Fruit fly (Drosophila melanogaster) whole organism, embryonic: ENCODE data around the gene CG2124.
A peak's percentile ranks its signal among the peaks of the same experiment; 100 is the strongest.

ENCODE experiments used
- Antp ChIP-seq: fragments of 200-800 bp; sonication (Bioruptor generic); optimal IDR thresholded peaks from 3 replicates; lab custom pipeline; 2016; ENCODE audit warnings: missing biosample characterization, missing genetic modification characterization
- Blimp-1 ChIP-seq: fragments of 200-800 bp; sonication (Bioruptor generic); optimal IDR thresholded peaks from 3 replicates; lab custom pipeline; 2018; ENCODE audit warnings: missing biosample characterization, missing genetic modification characterization, mild to moderate bottlenecking, moderate library complexity, missing genetic modification reagents
- CG10267 ChIP-seq: fragments of 200-800 bp; sonication (Bioruptor generic); optimal IDR thresholded peaks from 2 replicates; lab custom pipeline; 2018; ENCODE audit warnings: missing biosample characterization, mild to moderate bottlenecking, missing genetic modification characterization, moderate library complexity
- CG10462 ChIP-seq: fragments of 200-800 bp; sonication (Bioruptor generic); optimal IDR thresholded peaks from 2 replicates; lab custom pipeline; 2016; ENCODE audit warnings: missing biosample characterization, missing genetic modification characterization
- CG12155 ChIP-seq: fragments of 200-800 bp; sonication (Bioruptor generic); optimal IDR thresholded peaks from 3 replicates; lab custom pipeline; 2016; ENCODE audit warnings: missing biosample characterization, missing genetic modification characterization
- CG14014 ChIP-seq: fragments of 200-800 bp; sonication (Bioruptor generic); IDR thresholded peaks from 2 replicates; pipeline ENCODE4 v1.3.6; 2022; ENCODE audit warnings: missing biosample characterization, missing genetic modification characterization
- CG14965 ChIP-seq: fragments of 200-800 bp; sonication (Bioruptor generic); optimal IDR thresholded peaks from 2 replicates; lab custom pipeline; 2016; ENCODE audit warnings: missing biosample characterization, missing genetic modification characterization, borderline replicate concordance
- CG16815 ChIP-seq: fragments of 200-800 bp; sonication (Bioruptor generic); optimal IDR thresholded peaks from 3 replicates; lab custom pipeline; 2017; ENCODE audit warnings: missing biosample characterization, mild to moderate bottlenecking, missing genetic modification characterization
- CG18262 ChIP-seq: fragments of 200-800 bp; optimal IDR thresholded peaks from 3 replicates; lab custom pipeline; 2019; ENCODE audit warnings: missing biosample characterization, mild to moderate bottlenecking, missing genetic modification characterization, moderate library complexity
- CG2120 ChIP-seq: fragments of 200-800 bp; sonication (Bioruptor generic); optimal IDR thresholded peaks from 3 replicates; lab custom pipeline; 2016; ENCODE audit warnings: missing biosample characterization, missing genetic modification characterization
- CG31365 ChIP-seq: fragments of 200-800 bp; sonication (Bioruptor generic); optimal IDR thresholded peaks from 2 replicates; lab custom pipeline; 2018; ENCODE audit warnings: missing biosample characterization, mild to moderate bottlenecking, missing genetic modification characterization
- CG3407 ChIP-seq: fragments of 200-800 bp; sonication (Bioruptor generic); optimal IDR thresholded peaks from 2 replicates; lab custom pipeline; 2018; ENCODE audit warnings: missing biosample characterization, mild to moderate bottlenecking, missing genetic modification characterization
- CG34376 ChIP-seq: fragments of 200-800 bp; sonication (Bioruptor generic); optimal IDR thresholded peaks from 2 replicates; lab custom pipeline; 2018; ENCODE audit warnings: missing biosample characterization, mild to moderate bottlenecking, missing genetic modification characterization
- CG3847 ChIP-seq: fragments of 200-800 bp; sonication (Bioruptor generic); IDR thresholded peaks from 2 replicates; pipeline ENCODE4 v1.3.6; 2022; ENCODE audit warnings: missing biosample characterization, missing genetic modification characterization
- CG4707 ChIP-seq: fragments of 200-800 bp; sonication (Bioruptor generic); optimal IDR thresholded peaks from 2 replicates; lab custom pipeline; 2018; ENCODE audit warnings: missing biosample characterization, mild to moderate bottlenecking, missing genetic modification characterization, moderate library complexity
- CG6272 ChIP-seq: fragments of 200-800 bp; sonication (Bioruptor generic); IDR thresholded peaks from 2 replicates; pipeline ENCODE4 v1.3.6; 2022; ENCODE audit warnings: missing biosample characterization, missing genetic modification characterization
- CG6791 ChIP-seq: fragments of 200-800 bp; sonication (Bioruptor generic); IDR thresholded peaks from 3 replicates; pipeline ENCODE4 v1.3.6; 2022; ENCODE audit warnings: missing biosample characterization, missing genetic modification characterization; ENCODE audit not compliant: partially characterized antibody
- CG7786 ChIP-seq: fragments of 200-800 bp; sonication (Bioruptor generic); optimal IDR thresholded peaks from 2 replicates; lab custom pipeline; 2016; ENCODE audit warnings: missing biosample characterization, missing genetic modification characterization
- CG7928 ChIP-seq: fragments of 200-800 bp; sonication (Bioruptor generic); optimal IDR thresholded peaks from 2 replicates; lab custom pipeline; 2017; ENCODE audit warnings: missing biosample characterization, mild to moderate bottlenecking, missing genetic modification characterization
- CG8281 ChIP-seq: fragments of 200-800 bp; sonication (Bioruptor generic); optimal IDR thresholded peaks from 2 replicates; lab custom pipeline; 2018; ENCODE audit warnings: missing biosample characterization, mild to moderate bottlenecking, missing genetic modification characterization, moderate library complexity
- CG9932 ChIP-seq: fragments of 200-800 bp; sonication (Bioruptor generic); IDR thresholded peaks from 2 replicates; pipeline ENCODE4 v1.3.6; 2022; ENCODE audit warnings: missing biosample characterization, missing genetic modification characterization
- E2f1 ChIP-seq: fragments of 200-800 bp; sonication (Bioruptor generic); IDR thresholded peaks from 2 replicates; pipeline ENCODE4 v1.3.6; 2022; ENCODE audit warnings: missing biosample characterization, missing genetic modification characterization
- Gug ChIP-seq: fragments of 200-800 bp; sonication (Bioruptor generic); IDR thresholded peaks from 4 replicates; pipeline ENCODE4 v1.3.6; 2022; ENCODE audit warnings: missing biosample characterization, missing genetic modification characterization
- Hmx ChIP-seq: fragments of 200-800 bp; sonication (Bioruptor generic); optimal IDR thresholded peaks from 2 replicates; lab custom pipeline; 2016; ENCODE audit warnings: missing biosample characterization, missing genetic modification characterization
- Jarid2 ChIP-seq: fragments of 200-800 bp; sonication (Bioruptor generic); optimal IDR thresholded peaks from 3 replicates; lab custom pipeline; 2017; ENCODE audit warnings: mild to moderate bottlenecking, missing biosample characterization, missing genetic modification reagents, missing genetic modification characterization
- Mrtf ChIP-seq: fragments of 200-800 bp; sonication (Bioruptor generic); IDR thresholded peaks from 3 replicates; pipeline ENCODE4 v1.3.6; 2022; ENCODE audit warnings: missing biosample characterization, missing genetic modification characterization
- NfI ChIP-seq: fragments of 200-800 bp; sonication (Bioruptor generic); optimal IDR thresholded peaks from 3 replicates; lab custom pipeline; 2018; ENCODE audit warnings: missing biosample characterization, mild to moderate bottlenecking, missing genetic modification characterization, moderate library complexity
- Oaz ChIP-seq: fragments of 200-800 bp; sonication (Bioruptor generic); IDR thresholded peaks from 2 replicates; pipeline ENCODE4 v1.3.6; 2022; ENCODE audit warnings: missing biosample characterization, missing genetic modification characterization
- Ravus ChIP-seq: fragments of 200-800 bp; sonication (Bioruptor generic); IDR thresholded peaks from 2 replicates; pipeline ENCODE4 v1.3.6; 2022; ENCODE audit warnings: missing biosample characterization, missing genetic modification characterization
- Rx ChIP-seq: fragments of 200-800 bp; sonication (Bioruptor generic); IDR thresholded peaks from 2 replicates; pipeline ENCODE4 v1.3.6; 2022; ENCODE audit warnings: missing biosample characterization, missing genetic modification characterization
- Side ChIP-seq: fragments of 200-800 bp; sonication (Bioruptor generic); optimal IDR thresholded peaks from 2 replicates; lab custom pipeline; 2016; ENCODE audit warnings: missing biosample characterization, missing genetic modification characterization
- Sox100B ChIP-seq: fragments of 200-800 bp; sonication (Bioruptor generic); optimal IDR thresholded peaks from 3 replicates; lab custom pipeline; 2018; ENCODE audit warnings: missing biosample characterization, mild to moderate bottlenecking, missing genetic modification characterization
- Ssrp ChIP-seq: fragments of 200-800 bp; sonication (Bioruptor generic); optimal IDR thresholded peaks from 2 replicates; lab custom pipeline; 2018; ENCODE audit warnings: missing biosample characterization, mild to moderate bottlenecking, missing genetic modification characterization, moderate library complexity
- Usf ChIP-seq: fragments of 200-800 bp; sonication (Bioruptor generic); optimal IDR thresholded peaks from 2 replicates; lab custom pipeline; 2017; ENCODE audit warnings: missing genotype, missing biosample characterization, missing genetic modification characterization
- Xbp1 ChIP-seq: fragments of 200-800 bp; sonication (Bioruptor generic); optimal IDR thresholded peaks from 3 replicates; lab custom pipeline; 2016; ENCODE audit warnings: missing biosample characterization, mild to moderate bottlenecking, missing genetic modification characterization
- aop ChIP-seq: fragments of 200-800 bp; sonication (Bioruptor generic); IDR thresholded peaks from 2 replicates; pipeline ENCODE4 v1.3.6; 2022; ENCODE audit warnings: missing biosample characterization, missing genetic modification characterization
- cad ChIP-seq: fragments of >200 bp; optimal IDR thresholded peaks from 2 replicates; lab custom pipeline; 2017; ENCODE audit warnings: missing biosample characterization, missing genetic modification characterization
- ci ChIP-seq: fragments of 200-800 bp; sonication (Bioruptor generic); IDR thresholded peaks from 3 replicates; pipeline ENCODE4 v1.3.6; 2022; ENCODE audit warnings: missing biosample characterization, missing genetic modification characterization
- cwo ChIP-seq: fragments of 200-800 bp; sonication (Bioruptor generic); optimal IDR thresholded peaks from 3 replicates; lab custom pipeline; 2017; ENCODE audit warnings: missing biosample characterization, missing genetic modification characterization, mild to moderate bottlenecking, moderate library complexity, missing genetic modification reagents
- eyg ChIP-seq: fragments of 200-800 bp; sonication (Bioruptor generic); optimal IDR thresholded peaks from 3 replicates; lab custom pipeline; 2016; ENCODE audit warnings: missing biosample characterization, missing genetic modification characterization
- grau ChIP-seq: fragments of 200-800 bp; optimal IDR thresholded peaks from 3 replicates; lab custom pipeline; 2019; ENCODE audit warnings: missing biosample characterization, mild to moderate bottlenecking, missing genetic modification characterization, moderate library complexity
- jing ChIP-seq: fragments of 200-800 bp; sonication (Bioruptor generic); optimal IDR thresholded peaks from 2 replicates; lab custom pipeline; 2018; ENCODE audit warnings: missing biosample characterization, mild to moderate bottlenecking, missing genetic modification characterization
- knrl ChIP-seq: fragments of 200-800 bp; sonication (Bioruptor generic); IDR thresholded peaks from 3 replicates; pipeline ENCODE4 v1.3.6; 2022; ENCODE audit warnings: missing biosample characterization, missing genetic modification characterization; ENCODE audit not compliant: partially characterized antibody
- pb ChIP-seq: fragments of 200-800 bp; sonication (Bioruptor generic); optimal IDR thresholded peaks from 3 replicates; lab custom pipeline; 2016; ENCODE audit warnings: missing biosample characterization, missing genetic modification characterization
- peb ChIP-seq: fragments of 200-800 bp; sonication (Bioruptor generic); IDR thresholded peaks from 2 replicates; pipeline ENCODE4 v1.3.6; 2022; ENCODE audit warnings: missing biosample characterization, missing genetic modification characterization
- pum ChIP-seq: fragments of 200-800 bp; sonication (Bioruptor generic); optimal IDR thresholded peaks from 2 replicates; lab custom pipeline; 2016; ENCODE audit warnings: missing biosample characterization, missing genetic modification characterization
- sc ChIP-seq, 3 experiments: fragments of >200 bp in 2 of 3; fragments of 200-800 bp in 1 of 3; sonication (Bioruptor generic) in 1 of 3; optimal IDR thresholded peaks; 2 replicates in 2 of 3; 3 replicates in 1 of 3; lab custom pipeline; 2017; ENCODE audit warnings: mild to moderate bottlenecking in 1 of 3, missing biosample characterization in 1 of 3, missing genetic modification characterization in 1 of 3, missing genetic modification reagents in 1 of 3
- sd ChIP-seq: fragments of 200-800 bp; sonication (Bioruptor generic); optimal IDR thresholded peaks from 3 replicates; lab custom pipeline; 2018; ENCODE audit warnings: missing biosample characterization, mild to moderate bottlenecking, missing genetic modification characterization, moderate library complexity
- seq ChIP-seq: fragments of 200-800 bp; sonication (Bioruptor generic); IDR thresholded peaks from 2 replicates; pipeline ENCODE4 v1.3.6; 2022; ENCODE audit warnings: missing biosample characterization, missing genetic modification characterization
- sima ChIP-seq: fragments of 200-800 bp; sonication (Bioruptor generic); optimal IDR thresholded peaks from 2 replicates; lab custom pipeline; 2016; ENCODE audit warnings: missing biosample characterization, missing genetic modification characterization
- sr ChIP-seq: fragments of 200-800 bp; sonication (Bioruptor generic); IDR thresholded peaks from 3 replicates; pipeline ENCODE4 v1.3.6; 2022; ENCODE audit warnings: missing biosample characterization, missing genetic modification characterization
- sug ChIP-seq: fragments of 200-800 bp; optimal IDR thresholded peaks from 2 replicates; lab custom pipeline; 2019; ENCODE audit warnings: missing biosample characterization, mild to moderate bottlenecking, missing genetic modification characterization, moderate library complexity

CG2124 gene

DNA sequence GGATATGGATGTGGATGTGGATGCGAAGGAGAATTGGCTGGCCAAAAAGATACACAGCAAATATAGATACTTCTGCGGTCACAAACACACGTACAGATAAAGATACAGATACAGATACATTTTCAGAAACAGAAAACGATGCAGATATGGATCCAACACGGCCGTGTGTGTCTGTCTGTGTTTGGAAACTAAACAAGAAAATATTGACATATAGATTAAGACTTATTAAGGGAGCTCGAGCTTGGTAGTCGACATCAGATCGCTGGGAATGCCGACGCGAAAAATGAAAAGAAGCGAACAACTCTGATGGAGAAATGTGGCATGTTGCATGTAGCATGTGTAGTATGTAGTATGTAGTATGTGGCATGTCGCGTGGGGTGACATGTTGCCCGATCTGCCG, 13.9 kb upstream of the CG2124 start (continued):
- TF ChIP-seq sd (tag; lab: Kevin White, UChicago), result no peak
- TF ChIP-seq CG2120 (GFP tag; lab: Kevin White, UChicago), result no peak
- no peak for TF ChIP-seq Xbp1 (GFP tag; lab: Kevin White, UChicago)
- no peak for TF ChIP-seq Ssrp (tag; lab: Kevin White, UChicago)
- no peak for TF ChIP-seq Jarid2 (GFP tag; lab: Kevin White, UChicago)
- TF ChIP-seq sima (GFP tag; lab: Kevin White, UChicago), result no peak
- TF ChIP-seq CG3407, result peak; percentile 62
- no peak for TF ChIP-seq CG16815 (GFP tag; lab: Kevin White, UChicago)
- no peak for TF ChIP-seq Gug
- TF ChIP-seq Sox100B (GFP tag; lab: Kevin White, UChicago), result peak; percentile 25
- TF ChIP-seq Blimp-1 (GFP tag; lab: Kevin White, UChicago), result peak; percentile 32
- no peak for TF ChIP-seq cwo (GFP tag; lab: Kevin White, UChicago)
- TF ChIP-seq CG10267 (tag; lab: Kevin White, UChicago), result no peak
- TF ChIP-seq CG8281 (tag; lab: Kevin White, UChicago), result no peak
- TF ChIP-seq eyg, result no peak
- no peak for TF ChIP-seq pum
- TF ChIP-seq CG7928 (GFP tag; lab: Kevin White, UChicago), result no peak
- TF ChIP-seq ci (GFP tag; lab: Robert Waterston, UW), result 0 out of 3 replicates have a peak, but pooled peaks have one; percentile 37
- no peak for TF ChIP-seq Ravus
- TF ChIP-seq CG9932, result no peak
- no peak for TF ChIP-seq sr (GFP tag; lab: Robert Waterston, UW)
- peak; percentile 56 for TF ChIP-seq CG4707
- TF ChIP-seq Mrtf (GFP tag; lab: Robert Waterston, UW), result no peak
- no peak for TF ChIP-seq CG7786 (GFP tag; lab: Kevin White, UChicago)
- peak; percentile 3 for TF ChIP-seq Side (GFP tag; lab: Kevin White, UChicago)
- TF ChIP-seq pb, result no peak
- peak; percentile 8; the same call in 1 of the 2 replicates for TF ChIP-seq CG14014 (GFP tag; lab: Robert Waterston, UW)
- no peak for TF ChIP-seq seq (GFP tag; lab: Robert Waterston, UW)
- no peak for TF ChIP-seq CG12155
- no peak for TF ChIP-seq CG3847
- TF ChIP-seq Hmx, result no peak
- no peak for TF ChIP-seq CG34376 (GFP tag; lab: Kevin White, UChicago)
- TF ChIP-seq E2f1 (GFP tag; lab: Robert Waterston, UW), result no peak
- TF ChIP-seq CG6272, result no peak
- no peak for TF ChIP-seq CG31365 (tag; lab: Kevin White, UChicago)
- no peak for TF ChIP-seq CG10462
- TF ChIP-seq aop (GFP tag; lab: Robert Waterston, UW), result no peak
- TF ChIP-seq knrl (GFP tag; lab: Robert Waterston, UW), result no peak
- TF ChIP-seq CG14965, result peak; percentile 2
- no peak for TF ChIP-seq cad
- TF ChIP-seq Usf (GFP tag; lab: Kevin White, UChicago), result no peak
- TF ChIP-seq CG6791 (GFP tag; lab: Robert Waterston, UW), result no peak
- TF ChIP-seq CG18262 (tag; lab: Kevin White, UChicago), result no peak
- no peak for TF ChIP-seq NfI
- TF ChIP-seq Rx (GFP tag; lab: Robert Waterston, UW), result no peak
- TF ChIP-seq Antp, result no peak
- TF ChIP-seq peb, result no peak
- TF ChIP-seq jing, result no peak
- TF ChIP-seq sc (optimal IDR thresholded peaks at IDR 0.05; lab: Kevin White, UChicago), result no peak
- peak; percentile 41 for TF ChIP-seq sc (GFP tag; optimal IDR thresholded peaks at IDR 0.05; lab: Kevin White, UChicago)
- no peak for TF ChIP-seq Oaz (GFP tag; lab: Robert Waterston, UW)
- TF ChIP-seq grau, result no peak
- no peak for TF ChIP-seq sug (tag; lab: Kevin White, UChicago)
